Fruit fly (Drosophila melanogaster) whole organism, embryonic: Measurements from ENCODE around the gene Rab9.

Source experiments
- Awh ChIP-seq: fragments of 200-800 bp; sonication (Bioruptor generic); IDR thresholded peaks from 2 replicates; pipeline ENCODE4, ENCODE4 v1.3.6; 2022; ENCODE audit warnings: missing biosample characterization, missing genetic modification characterization
- Bgb ChIP-seq: fragments of 200-800 bp; sonication (Bioruptor generic); IDR thresholded peaks from 2 replicates; pipeline ENCODE4 v1.3.6; 2022; ENCODE audit warnings: missing biosample characterization, missing genetic modification characterization; ENCODE audit not compliant: partially characterized antibody
- CG10431 ChIP-seq: fragments of 200-800 bp; sonication (Bioruptor generic); optimal IDR thresholded peaks from 3 replicates; lab custom pipeline; 2018; ENCODE audit warnings: missing biosample characterization, mild to moderate bottlenecking, missing genetic modification characterization
- CG10959 ChIP-seq: fragments of 200-800 bp; sonication (Bioruptor generic); IDR thresholded peaks from 2 replicates; pipeline ENCODE4 v1.3.6; 2022; ENCODE audit warnings: missing biosample characterization, missing genetic modification characterization
- CG10979 ChIP-seq: fragments of 200-800 bp; sonication (Bioruptor generic); optimal IDR thresholded peaks from 2 replicates; lab custom pipeline; 2018; ENCODE audit warnings: missing biosample characterization, mild to moderate bottlenecking, missing genetic modification characterization, moderate library complexity
- CG11560 ChIP-seq: fragments of 200-800 bp; sonication (Bioruptor generic); IDR thresholded peaks from 3 replicates; pipeline ENCODE4 v1.3.6; 2022; ENCODE audit warnings: missing biosample characterization, missing genetic modification characterization
- CG11723 ChIP-seq: fragments of 200-800 bp; sonication (Bioruptor generic); optimal IDR thresholded peaks from 2 replicates; lab custom pipeline; 2017; ENCODE audit warnings: missing biosample characterization, mild to moderate bottlenecking, missing genetic modification characterization
- CG12391 ChIP-seq: fragments of 200-800 bp; sonication (Bioruptor generic); optimal IDR thresholded peaks from 3 replicates; lab custom pipeline; 2018; ENCODE audit warnings: missing biosample characterization, mild to moderate bottlenecking, missing genetic modification characterization, moderate library complexity
- CG14014 ChIP-seq: fragments of 200-800 bp; sonication (Bioruptor generic); IDR thresholded peaks from 2 replicates; pipeline ENCODE4 v1.3.6; 2022; ENCODE audit warnings: missing biosample characterization, missing genetic modification characterization
- CG14710 ChIP-seq: fragments of 200-800 bp; sonication (Bioruptor generic); optimal IDR thresholded peaks from 3 replicates; lab custom pipeline; 2019; ENCODE audit warnings: missing biosample characterization, mild to moderate bottlenecking, missing genetic modification characterization, moderate library complexity
- CG15011 ChIP-seq: fragments of 200-800 bp; sonication (Bioruptor generic); optimal IDR thresholded peaks from 3 replicates; lab custom pipeline; 2018; ENCODE audit warnings: missing biosample characterization, mild to moderate bottlenecking, missing genetic modification characterization
- CG15514 ChIP-seq: fragments of 200-800 bp; sonication (Bioruptor generic); optimal IDR thresholded peaks from 3 replicates; lab custom pipeline; 2017; ENCODE audit warnings: missing biosample characterization, missing genetic modification characterization, mild to moderate bottlenecking, moderate library complexity, missing genetic modification reagents
- CG15601 ChIP-seq: fragments of 200-800 bp; sonication (Bioruptor generic); optimal IDR thresholded peaks from 3 replicates; lab custom pipeline; 2019; ENCODE audit warnings: missing biosample characterization, mild to moderate bottlenecking, missing genetic modification characterization, moderate library complexity
- CG1603 ChIP-seq: fragments of 200-800 bp; sonication (Bioruptor generic); optimal IDR thresholded peaks from 2 replicates; lab custom pipeline; 2019; ENCODE audit warnings: missing biosample characterization, mild to moderate bottlenecking, missing genetic modification characterization, moderate library complexity
- CG17361 ChIP-seq: fragments of 200-800 bp; sonication (Bioruptor generic); IDR thresholded peaks from 3 replicates; pipeline ENCODE4 v1.3.6; 2022; ENCODE audit warnings: missing biosample characterization, missing genetic modification characterization
- CG17385 ChIP-seq: fragments of 200-800 bp; sonication (Bioruptor generic); optimal IDR thresholded peaks from 3 replicates; lab custom pipeline; 2018; ENCODE audit warnings: missing biosample characterization, mild to moderate bottlenecking, missing genetic modification characterization
- CG17612 ChIP-seq: fragments of 200-800 bp; sonication (Bioruptor generic); IDR thresholded peaks from 2 replicates; pipeline ENCODE4 v1.3.6; 2022; ENCODE audit warnings: missing biosample characterization, missing genetic modification characterization
- CG17829 ChIP-seq: fragments of 200-800 bp; optimal IDR thresholded peaks from 2 replicates; lab custom pipeline; 2019; ENCODE audit warnings: missing biosample characterization, mild to moderate bottlenecking, missing genetic modification characterization, moderate library complexity
- CG18599 ChIP-seq: fragments of 200-800 bp; sonication (Bioruptor generic); optimal IDR thresholded peaks from 3 replicates; lab custom pipeline; 2017; ENCODE audit warnings: missing biosample characterization, missing genetic modification characterization, mild to moderate bottlenecking, moderate library complexity, missing genetic modification reagents
- CG32767 ChIP-seq: fragments of 200-800 bp; sonication (Bioruptor generic); IDR thresholded peaks from 2 replicates; pipeline ENCODE4 v1.3.6; 2022; ENCODE audit warnings: missing biosample characterization, missing genetic modification characterization
- CG4707 ChIP-seq: fragments of 200-800 bp; sonication (Bioruptor generic); optimal IDR thresholded peaks from 2 replicates; lab custom pipeline; 2018; ENCODE audit warnings: missing biosample characterization, mild to moderate bottlenecking, missing genetic modification characterization, moderate library complexity
- CG7745 ChIP-seq: fragments of 200-800 bp; sonication (Bioruptor generic); optimal IDR thresholded peaks from 2 replicates; lab custom pipeline; 2018; ENCODE audit warnings: missing biosample characterization, mild to moderate bottlenecking, missing genetic modification characterization, moderate library complexity
- CG8765 ChIP-seq: fragments of 200-800 bp; sonication (Bioruptor generic); IDR thresholded peaks from 2 replicates; pipeline ENCODE4 v1.3.6; 2022; ENCODE audit warnings: missing biosample characterization, missing genetic modification characterization
- CG9817 ChIP-seq: fragments of 200-800 bp; sonication (Bioruptor generic); optimal IDR thresholded peaks from 2 replicates; lab custom pipeline; 2018; ENCODE audit warnings: missing biosample characterization, mild to moderate bottlenecking, missing genetic modification characterization, moderate library complexity
- CkIIα-i1 ChIP-seq: fragments of 200-800 bp; sonication (Bioruptor generic); IDR thresholded peaks from 2 replicates; pipeline ENCODE4 v1.3.6; 2022; ENCODE audit warnings: missing biosample characterization, missing genetic modification characterization
- Drgx ChIP-seq: fragments of 200-800 bp; sonication (Bioruptor generic); IDR thresholded peaks from 2 replicates; pipeline ENCODE4 v1.3.6; 2022; ENCODE audit warnings: missing biosample characterization, missing genetic modification characterization
- HmgZ ChIP-seq: fragments of 200-800 bp; sonication (Bioruptor generic); optimal IDR thresholded peaks from 2 replicates; lab custom pipeline; 2018; ENCODE audit warnings: missing biosample characterization, mild to moderate bottlenecking, missing genetic modification characterization
- Hsf ChIP-seq: fragments of 200-800 bp; sonication (Bioruptor generic); optimal IDR thresholded peaks from 3 replicates; lab custom pipeline; 2016; ENCODE audit warnings: missing biosample characterization, missing genetic modification characterization
- Med ChIP-seq: fragments of 200-800 bp; sonication (Bioruptor generic); peaks from one replicate; lab custom pipeline; 2016; ENCODE audit warnings: missing biosample characterization, missing genetic modification characterization, mild to moderate bottlenecking, inconsistent platforms, moderate library complexity
- Myb ChIP-seq: fragments of 200-800 bp; sonication (Bioruptor generic); optimal IDR thresholded peaks from 2 replicates; lab custom pipeline; 2016; ENCODE audit warnings: missing biosample characterization, missing genetic modification characterization
- PHDP ChIP-seq: fragments of 200-800 bp; sonication (Bioruptor generic); optimal IDR thresholded peaks from 3 replicates; lab custom pipeline; 2018; ENCODE audit warnings: missing biosample characterization, mild to moderate bottlenecking, missing genetic modification characterization, moderate library complexity
- Sox102F ChIP-seq: fragments of 200-800 bp; sonication (Bioruptor generic); optimal IDR thresholded peaks from 2 replicates; lab custom pipeline; 2018; ENCODE audit warnings: missing biosample characterization, mild to moderate bottlenecking, missing genetic modification characterization, moderate library complexity
- Spps ChIP-seq: fragments of 200-800 bp; sonication (Bioruptor generic); optimal IDR thresholded peaks from 2 replicates; lab custom pipeline; 2018; ENCODE audit warnings: missing biosample characterization, mild to moderate bottlenecking, missing genetic modification characterization
- Sry-δ ChIP-seq: fragments of 200-800 bp; sonication (Bioruptor generic); optimal IDR thresholded peaks from 2 replicates; lab custom pipeline; 2016; ENCODE audit warnings: missing biosample characterization, missing genetic modification characterization
- bsh ChIP-seq, 2 experiments: fragments of 200-800 bp; sonication (Bioruptor generic); optimal IDR thresholded peaks; 2 replicates each; lab custom pipeline; 2017 to 2018; ENCODE audit warnings: mild to moderate bottlenecking in 2 of 2, missing biosample characterization in 2 of 2, missing genetic modification characterization in 2 of 2, moderate library complexity in 1 of 2
- cwo ChIP-seq: fragments of 200-800 bp; sonication (Bioruptor generic); optimal IDR thresholded peaks from 3 replicates; lab custom pipeline; 2017; ENCODE audit warnings: missing biosample characterization, missing genetic modification characterization, mild to moderate bottlenecking, moderate library complexity, missing genetic modification reagents
- en ChIP-seq: fragments of 200-800 bp; sonication (Bioruptor generic); optimal IDR thresholded peaks from 2 replicates; lab custom pipeline; 2016; ENCODE audit warnings: missing biosample characterization, missing genetic modification characterization
- exex ChIP-seq: fragments of 200-800 bp; sonication (Bioruptor generic); optimal IDR thresholded peaks from 4 replicates; lab custom pipeline; 2018; ENCODE audit warnings: missing biosample characterization, mild to moderate bottlenecking, missing genetic modification characterization, moderate library complexity
- fd64A ChIP-seq: fragments of 200-800 bp; sonication (Bioruptor generic); optimal IDR thresholded peaks from 3 replicates; lab custom pipeline; 2018; ENCODE audit warnings: missing biosample characterization, mild to moderate bottlenecking, missing genetic modification characterization
- fd96Cb ChIP-seq: fragments of 200-800 bp; sonication (Bioruptor generic); optimal IDR thresholded peaks from 2 replicates; lab custom pipeline; 2018; ENCODE audit warnings: missing biosample characterization, mild to moderate bottlenecking, missing genetic modification characterization, moderate library complexity
- gcm ChIP-seq: fragments of 200-800 bp; sonication (Bioruptor generic); optimal IDR thresholded peaks from 2 replicates; lab custom pipeline; 2019; ENCODE audit warnings: missing biosample characterization, mild to moderate bottlenecking, missing genetic modification characterization, moderate library complexity
- gem ChIP-seq: fragments of 200-800 bp; sonication (Bioruptor generic); optimal IDR thresholded peaks from 2 replicates; lab custom pipeline; 2019; ENCODE audit warnings: missing biosample characterization, mild to moderate bottlenecking, missing genetic modification characterization, moderate library complexity
- grn ChIP-seq: fragments of 200-800 bp; sonication (Bioruptor generic); optimal IDR thresholded peaks from 3 replicates; lab custom pipeline; 2017; ENCODE audit warnings: missing biosample characterization, missing genetic modification characterization
- ken ChIP-seq: fragments of 200-800 bp; sonication (Bioruptor generic); IDR thresholded peaks from 3 replicates; pipeline ENCODE4 v1.3.6; 2022; ENCODE audit warnings: missing biosample characterization, missing genetic modification characterization
- kni ChIP-seq: fragments of 200-800 bp; sonication (Bioruptor generic); optimal IDR thresholded peaks from 3 replicates; lab custom pipeline; 2017; ENCODE audit warnings: mild to moderate bottlenecking, missing biosample characterization, missing genetic modification reagents, missing genetic modification characterization
- nerfin-2 ChIP-seq: fragments of 200-800 bp; sonication (Bioruptor generic); IDR thresholded peaks from 2 replicates; pipeline ENCODE4 v1.3.6; 2022; ENCODE audit warnings: missing biosample characterization, missing genetic modification characterization; ENCODE audit not compliant: partially characterized antibody
- sr ChIP-seq: fragments of 200-800 bp; sonication (Bioruptor generic); IDR thresholded peaks from 3 replicates; pipeline ENCODE4 v1.3.6; 2022; ENCODE audit warnings: missing biosample characterization, missing genetic modification characterization
- tna ChIP-seq: fragments of 200-800 bp; sonication (Bioruptor generic); IDR thresholded peaks from 2 replicates; pipeline ENCODE4 v1.3.6; 2022; ENCODE audit warnings: missing biosample characterization, missing genetic modification characterization; ENCODE audit not compliant: partially characterized antibody

Gene Rab9

dm6 chr2L:19434260-19434659 lies 1.9 kb downstream of the Rab9 start (continued):
- TF ChIP-seq Sry-δ (no peak), Sox102F (GFP tag; lab: Kevin White, UChicago) (peak; percentile 34), CG11723 (peak; percentile 28), CG14014 (GFP tag; lab: Robert Waterston, UW) (no peak), CG10959 (GFP tag; lab: Robert Waterston, UW) (0 out of 2 replicates have a peak, but pooled peaks have one; percentile 32), CG8765 (GFP tag; lab: Robert Waterston, UW) (no peak), CG15601 (peak; percentile 66), CG17385 (GFP tag; lab: Kevin White, UChicago) (peak; percentile 55), fd96Cb (tag; lab: Kevin White, UChicago) (no peak), CG4707 (peak; percentile 38), CG9817 (tag; lab: Kevin White, UChicago) (no peak), CG18599 (GFP tag; lab: Kevin White, UChicago) (peak; percentile 64), CG14710 (tag; lab: Kevin White, UChicago) (peak; percentile 72), fd64A (peak; percentile 79), HmgZ (peak; percentile 2), Bgb (GFP tag; lab: Robert Waterston, UW) (no peak), CG17829 (peak; percentile 64), CkIIα-i1 (no peak), CG12391 (tag; lab: Kevin White, UChicago) (peak; percentile 48), CG7745 (tag; lab: Kevin White, UChicago) (peak; percentile 58), CG15514 (peak; percentile 27), grn (GFP tag; lab: Kevin White, UChicago) (peak; percentile 22), CG10431 (GFP tag; lab: Kevin White, UChicago) (peak; percentile 78), exex (tag; lab: Kevin White, UChicago) (peak; percentile 56), ken (GFP tag; lab: Robert Waterston, UW) (no peak), gcm (peak; percentile 84), nerfin-2 (GFP tag; lab: Robert Waterston, UW) (no peak), CG17361 (GFP tag; lab: Robert Waterston, UW) (peak; percentile 33; the same call in 1 of the 3 replicates), CG15011 (GFP tag; lab: Kevin White, UChicago) (peak; percentile 51), Spps (tag; lab: Kevin White, UChicago) (peak; percentile 70), PHDP (peak; percentile 75)

dm6 chr2L:19438685-19439597 lies 6.6 kb downstream of the Rab9 start:
- TF ChIP-seq kni (GFP tag; lab: Kevin White, UChicago), result no peak
- TF ChIP-seq Myb (GFP tag; lab: Kevin White, UChicago), result no peak
- TF ChIP-seq en (GFP tag; lab: Kevin White, UChicago), result no peak
- 0 out of 2 replicates have a peak, but pooled peaks have one; percentile 17 for TF ChIP-seq Awh
- peak; percentile 1 for TF ChIP-seq CG1603 (tag; lab: Kevin White, UChicago)
- peak in 1 of 2 experiments; percentile 6 for TF ChIP-seq bsh (GFP tag; optimal IDR thresholded peaks at IDR 0.05; lab: Kevin White, UChicago)
- TF ChIP-seq Med, result peak; percentile 43
- TF ChIP-seq CG10979, result no peak
- TF ChIP-seq CG17612 (GFP tag; lab: Robert Waterston, UW), result no peak
- TF ChIP-seq Drgx (GFP tag; lab: Robert Waterston, UW), result 0 out of 2 replicates have a peak, but pooled peaks have one; percentile 21
- peak; percentile 86 for TF ChIP-seq cwo (GFP tag; lab: Kevin White, UChicago)
- peak; percentile 51; the same call in 1 of the 2 replicates for TF ChIP-seq tna
- TF ChIP-seq Hsf (GFP tag; lab: Kevin White, UChicago), result no peak
- 0 out of 3 replicates have a peak, but pooled peaks have one; percentile 46 for TF ChIP-seq CG11560
- TF ChIP-seq CG32767 (GFP tag; lab: Robert Waterston, UW), result 0 out of 2 replicates have a peak, but pooled peaks have one; percentile 21
- peak; percentile 8 for TF ChIP-seq gem (tag; lab: Kevin White, UChicago)
- peak; percentile 47; the same call in 1 of the 3 replicates for TF ChIP-seq sr
